Worm (Caenorhabditis elegans): ENCODE measurements around the gene F40G12.7.
"Not testable (repeated sequence)": the region's sequence is repeated elsewhere in the genome, so short reads cannot be mapped to it uniquely, and the experiment has no call there.

The F40G12.7 gene

DNA sequence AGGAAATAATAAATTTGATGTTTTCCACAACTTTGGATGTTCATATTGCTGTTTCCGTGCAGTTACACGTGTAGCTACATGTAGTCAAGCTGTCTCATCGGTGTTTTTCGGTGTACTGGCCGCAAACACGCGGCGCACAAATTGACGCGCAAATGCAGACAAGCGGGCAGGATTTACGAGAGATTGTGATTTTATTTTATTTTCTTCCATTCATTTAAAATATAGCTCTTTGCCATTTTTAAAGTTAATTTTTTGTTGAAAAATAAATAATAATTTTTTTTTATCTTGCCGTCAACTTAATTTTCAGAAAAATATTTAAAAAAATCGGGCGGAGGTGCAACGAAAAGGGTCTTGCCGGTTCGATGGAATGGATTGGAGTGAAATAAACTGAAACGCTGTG is at the start of gene F40G12.7:
TSS of gene F40G12.7 (plus strand) at position 301 of the 400 bp plus-strand sequence.
- TF ChIP-seq unc-62 (GFP tag; optimal IDR thresholded peaks at IDR 0.05), result not testable (repeated sequence)

DNA sequence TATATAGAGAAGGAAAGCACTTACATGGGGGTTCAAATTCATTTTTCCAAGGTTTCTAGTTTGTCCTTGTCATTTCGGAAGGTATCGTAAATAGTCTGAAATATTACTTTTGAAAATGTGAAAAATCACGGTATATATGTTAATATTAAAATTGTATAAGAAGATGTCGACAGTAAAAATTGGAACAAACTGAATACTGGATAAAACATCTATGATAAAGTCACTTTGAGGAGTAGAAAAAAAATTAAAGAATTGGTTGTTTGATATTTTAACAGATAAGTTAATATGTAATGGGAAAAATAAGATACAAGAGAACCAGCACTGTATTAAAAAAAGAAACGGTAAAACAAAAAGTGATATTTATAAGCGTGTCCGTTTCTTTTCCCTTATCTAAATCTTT is 48.0 kb upstream of the F40G12.7 start, which contains the start of gene nep-21:
TSS of gene nep-21 (minus strand) at position 101 of the 400 bp plus-strand sequence.
- TF ChIP-seq unc-62 (GFP tag; optimal IDR thresholded peaks at IDR 0.05), result no peak

- TF ChIP-seq unc-62 (GFP tag; optimal IDR thresholded peaks at IDR 0.05), result no peak
These were observed 43.4 kb upstream of the F40G12.7 start for ce11 chrV:14230788-14231583.

DNA sequence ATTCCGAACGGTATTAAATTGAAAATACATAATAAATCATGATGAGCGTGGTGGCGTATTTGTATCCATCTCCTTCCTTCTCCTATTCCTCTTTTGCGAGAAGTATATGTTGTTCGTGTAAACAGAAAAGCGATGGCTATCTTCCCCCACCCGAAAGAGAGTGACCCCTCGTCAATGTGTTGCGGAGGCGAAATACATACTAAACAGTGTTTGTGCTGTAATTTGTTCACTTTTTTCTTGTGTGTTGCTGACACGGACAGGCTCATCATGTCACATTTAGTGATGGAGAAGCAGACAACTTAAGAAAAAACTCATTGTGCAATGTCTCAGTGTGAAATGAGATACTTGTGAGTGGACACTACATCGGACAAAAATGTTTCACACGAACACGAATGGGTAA is 42.7 kb upstream of the F40G12.7 start:
- TF ChIP-seq unc-62 (GFP tag; optimal IDR thresholded peaks at IDR 0.05), result no peak

DNA sequence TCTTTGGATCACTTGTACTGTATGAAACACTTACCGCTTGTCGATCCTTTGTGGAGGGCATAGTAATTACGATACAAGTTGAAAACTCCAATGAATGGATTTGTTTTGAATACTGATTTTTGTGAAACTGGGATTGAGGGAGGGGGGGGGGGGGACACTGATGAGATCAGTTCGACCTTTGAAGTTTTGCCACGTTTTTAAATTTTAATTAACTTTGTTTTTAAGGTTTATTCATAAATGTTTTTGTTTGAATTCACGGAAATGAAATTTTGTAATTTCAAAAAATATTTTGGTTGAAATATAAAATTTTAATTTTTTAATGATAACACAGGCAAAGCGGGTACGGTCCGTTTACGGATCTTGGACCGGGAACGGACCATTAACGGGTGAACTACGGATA is 38.4 kb upstream of the F40G12.7 start, which contains the start of gene ent-3:
TSS of gene ent-3 (minus strand) at position 101 of the 400 bp plus-strand sequence.
- TF ChIP-seq unc-62 (GFP tag; optimal IDR thresholded peaks at IDR 0.05), result no peak

- TF ChIP-seq unc-62 (GFP tag; optimal IDR thresholded peaks at IDR 0.05), result no peak
These were observed 33.6 kb upstream of the F40G12.7 start, which contains the start of gene K02E11.10 for ce11 chrV:14240694-14241201. TSS of gene K02E11.10 (minus strand) at chrV:14241151.

DNA sequence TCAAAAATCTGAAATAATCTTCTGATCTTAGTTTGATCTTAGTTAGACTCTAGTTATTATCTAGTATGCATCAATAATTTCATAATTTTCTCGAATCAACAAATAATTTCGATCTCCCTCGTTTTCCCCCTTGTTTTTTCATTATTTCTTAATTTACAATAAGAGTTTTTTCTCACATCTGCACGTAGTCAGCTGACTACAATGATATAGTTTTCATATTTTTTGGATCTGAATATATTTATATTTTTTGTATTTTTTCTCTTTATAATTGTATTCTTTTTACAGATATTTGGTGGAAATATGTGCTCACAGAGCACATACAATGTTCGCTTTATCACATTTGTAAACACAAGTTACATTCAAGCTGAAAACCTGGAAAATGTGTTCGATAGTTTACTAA is 30.5 kb upstream of the F40G12.7 start, which contains the start of gene sre-7:
TSS of gene sre-7 (plus strand) at position 301 of the 400 bp plus-strand sequence.
- TF ChIP-seq unc-62 (GFP tag; optimal IDR thresholded peaks at IDR 0.05), result no peak

- no peak for TF ChIP-seq unc-62 (GFP tag; optimal IDR thresholded peaks at IDR 0.05)
These were observed 27.6 kb upstream of the F40G12.7 start, which contains the start of gene K02E11.3 for ce11 chrV:14246761-14247160. TSS of gene K02E11.3 (minus strand) at chrV:14246861.

DNA sequence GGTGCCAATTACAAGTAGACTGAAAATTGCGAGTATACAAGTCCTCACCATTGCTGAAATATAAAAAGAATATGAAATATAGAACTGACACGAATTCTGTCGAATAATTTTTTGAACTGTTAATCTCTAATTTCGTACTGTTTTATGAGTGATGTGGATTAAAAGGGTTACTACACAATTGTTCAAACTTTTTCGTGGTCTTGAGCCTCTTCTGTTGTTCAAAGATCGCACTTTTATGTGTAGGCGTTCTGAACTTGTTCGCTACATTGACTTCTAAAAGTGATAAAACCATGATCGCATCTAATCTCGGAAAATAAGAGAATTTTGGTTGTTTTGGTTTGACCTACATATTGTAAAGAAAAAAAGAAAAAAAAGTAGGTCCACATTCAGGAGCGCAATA is 26.3 kb upstream of the F40G12.7 start, which contains the start of gene K02E11.4:
TSS of gene K02E11.4 (minus strand) at position 101 of the 400 bp plus-strand sequence.
- no peak for TF ChIP-seq unc-62 (GFP tag; optimal IDR thresholded peaks at IDR 0.05)

DNA sequence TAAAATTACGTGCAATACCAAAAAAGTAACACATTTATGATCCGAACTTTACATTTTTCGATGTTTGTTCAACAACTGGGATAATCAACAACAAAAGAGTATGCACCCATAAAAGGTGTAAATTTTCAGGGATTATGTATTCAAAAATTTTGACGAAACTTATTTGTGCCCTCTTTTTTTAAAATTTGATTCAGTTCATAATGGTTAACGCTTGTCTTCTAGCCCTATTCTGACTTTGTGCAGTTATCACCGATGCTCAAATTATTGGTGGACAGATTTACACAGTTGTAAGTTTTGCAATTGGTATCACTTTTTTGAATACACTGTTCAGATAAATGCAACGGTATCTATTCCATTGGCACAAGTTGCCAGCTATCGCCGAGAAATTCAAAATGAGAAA is 25.7 kb upstream of the F40G12.7 start, which contains the start of gene K02E11.6:
TSS of gene K02E11.6 (plus strand) at position 149 of the 400 bp plus-strand sequence.
- no peak for TF ChIP-seq unc-62 (GFP tag; optimal IDR thresholded peaks at IDR 0.05)

ce11 chrV:14252025-14252424 is 22.3 kb upstream of the F40G12.7 start, which contains the start of gene K02E11.5:
TSS of gene K02E11.5 (plus strand) at chrV:14252325.
- no peak for TF ChIP-seq unc-62 (GFP tag; optimal IDR thresholded peaks at IDR 0.05)

- no peak for TF ChIP-seq unc-62 (GFP tag; optimal IDR thresholded peaks at IDR 0.05)
These were observed 20.1 kb upstream of the F40G12.7 start, which contains the start of gene K02E11.7 for ce11 chrV:14254221-14254620. TSS of gene K02E11.7 (minus strand) at chrV:14254321.

- TF ChIP-seq unc-62 (GFP tag; optimal IDR thresholded peaks at IDR 0.05), result no peak
These were observed 17.6 kb upstream of the F40G12.7 start, which contains the start of gene sre-8 for ce11 chrV:14256813-14257212. TSS of gene sre-8 (plus strand) at chrV:14257113.

ce11 chrV:14260831-14261230 is 13.5 kb upstream of the F40G12.7 start, which contains the start of gene F40G12.2:
TSS of gene F40G12.2 (minus strand) at chrV:14260931.
- TF ChIP-seq unc-62 (GFP tag; optimal IDR thresholded peaks at IDR 0.05), result no peak

- TF ChIP-seq unc-62 (GFP tag; optimal IDR thresholded peaks at IDR 0.05), result no peak
These were observed 6.9 kb upstream of the F40G12.7 start for ce11 chrV:14267326-14267942.

DNA sequence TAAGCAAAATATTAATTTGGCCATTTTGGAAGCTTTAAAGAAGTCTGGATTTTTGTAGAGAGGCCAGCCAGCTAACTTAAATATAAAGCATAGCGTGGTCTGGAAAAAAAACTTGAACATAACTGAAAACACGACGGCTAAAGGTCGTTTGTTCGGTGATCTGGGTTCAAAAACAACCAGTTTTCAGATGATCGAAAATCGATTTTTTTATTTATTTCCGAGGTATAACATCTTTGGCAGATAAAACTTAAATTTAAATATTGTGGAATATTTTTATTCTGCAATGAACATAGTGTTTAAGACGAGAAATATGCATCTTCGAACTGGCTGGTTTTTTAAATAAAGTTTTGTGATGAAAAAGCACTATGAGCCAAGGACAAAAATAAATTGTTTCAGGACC is 5.8 kb upstream of the F40G12.7 start, which contains the start of gene F40G12.4:
TSS of gene F40G12.4 (minus strand) at position 101 of the 400 bp plus-strand sequence.
- no peak for TF ChIP-seq unc-62 (GFP tag; optimal IDR thresholded peaks at IDR 0.05)

All from whole organism, dauer.